Fruit fly (Drosophila melanogaster): ENCODE results near the gene tant.

DNA sequence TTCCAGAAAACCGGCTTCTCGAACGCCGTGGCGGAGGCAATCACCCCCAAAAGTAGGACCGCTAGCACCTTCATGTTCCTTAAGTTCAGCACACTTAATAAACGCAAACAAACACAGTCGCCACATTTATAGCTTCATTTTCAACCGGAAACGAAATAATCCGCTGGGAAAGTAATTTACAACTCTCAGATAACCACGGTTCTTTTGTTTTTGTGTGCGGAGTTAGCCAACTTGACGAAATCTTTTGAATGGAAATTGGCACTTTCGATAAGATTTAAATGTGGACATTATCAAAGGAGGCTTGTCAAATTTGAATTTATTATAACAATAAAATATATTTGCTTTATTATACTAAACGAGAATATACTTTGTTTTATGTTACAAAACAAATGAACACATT lies 593 bp upstream of the tant start, which contains the start of gene Jon65Ai:
- TF ChIP-seq CG34406 (GFP tag; optimal IDR thresholded peaks at IDR 0.05) (no peak), CG6792 (GFP tag; optimal IDR thresholded peaks at IDR 0.05) (no peak), Gug (GFP tag; IDR thresholded peaks at IDR 0.05) (no peak), esn (GFP tag; optimal IDR thresholded peaks at IDR 0.05) (no peak), vri (GFP tag; optimal IDR thresholded peaks at IDR 0.05) (no peak)
